In genomic region chr3L:12789875-12790373, dm6 we compare ENCODE assay signal across 5 fruit fly cellular contexts.
A peak's percentile ranks its signal among the peaks of the same experiment; 100 is the strongest.
TF ChIP-seq lines count a peak whose summit lies in the region.

Gene CG42709 (plus strand): TSS chr3L:12790192.

- no peak for TF ChIP-seq CTCF in whole organism, embryonic (GFP tag; optimal IDR thresholded peaks at IDR 0.05; lab: Kevin White, UChicago)

TF ChIP-seq in whole organism, adult, 20 proteins besides CTCF, POLR2A, EP300 and RAD21 (continues in another document):
- peak; percentile 55 for TF ChIP-seq CG12768 (GFP tag; optimal IDR thresholded peaks at IDR 0.05; lab: Kevin White, UChicago)
- TF ChIP-seq cnc (optimal IDR thresholded peaks at IDR 0.05; lab: Kevin White, UChicago): peak; percentile 80 to 82
- no peak for TF ChIP-seq ovo (GFP tag; optimal IDR thresholded peaks at IDR 0.05; lab: Kevin White, UChicago)
- no peak for TF ChIP-seq CG7101 (tag; optimal IDR thresholded peaks at IDR 0.05; lab: Kevin White, UChicago)
- peak; percentile 48 for TF ChIP-seq cic (GFP tag; optimal IDR thresholded peaks at IDR 0.05; lab: Kevin White, UChicago)
- peak; percentile 91 for TF ChIP-seq kay (GFP tag; lab: Kevin White, UChicago; ENCODE audit: borderline replicate concordance)
- no peak for TF ChIP-seq CG11617 (GFP tag; optimal IDR thresholded peaks at IDR 0.05; lab: Kevin White, UChicago)
- peak; percentile 83 for TF ChIP-seq tj (GFP tag; optimal IDR thresholded peaks at IDR 0.05; lab: Kevin White, UChicago)
- TF ChIP-seq Clk (GFP tag; optimal IDR thresholded peaks at IDR 0.05; lab: Kevin White, UChicago): no peak
- no peak for TF ChIP-seq CG5204 (GFP tag; optimal IDR thresholded peaks at IDR 0.05; lab: Kevin White, UChicago)
- no peak for TF ChIP-seq CG7045 (GFP tag; optimal IDR thresholded peaks at IDR 0.05; lab: Kevin White, UChicago)
- no peak for TF ChIP-seq CG14711 (tag; optimal IDR thresholded peaks at IDR 0.05; lab: Kevin White, UChicago)
- no peak for TF ChIP-seq Hr96 (GFP tag; optimal IDR thresholded peaks at IDR 0.05; lab: Kevin White, UChicago)
- no peak for TF ChIP-seq CG1620 (GFP tag; optimal IDR thresholded peaks at IDR 0.05; lab: Kevin White, UChicago)
- TF ChIP-seq Crg-1 (GFP tag; optimal IDR thresholded peaks at IDR 0.05; lab: Kevin White, UChicago): no peak
- no peak for TF ChIP-seq CG33017 (tag; optimal IDR thresholded peaks at IDR 0.05; lab: Kevin White, UChicago)
- TF ChIP-seq Mnt (GFP tag; optimal IDR thresholded peaks at IDR 0.05; lab: Kevin White, UChicago): peak; percentile 34
- no peak for TF ChIP-seq toe (GFP tag; optimal IDR thresholded peaks at IDR 0.05; lab: Kevin White, UChicago)
- TF ChIP-seq bab1 (GFP tag; optimal IDR thresholded peaks at IDR 0.05; lab: Kevin White, UChicago): peak; percentile 20

TF ChIP-seq in whole organism, embryonic, 481 proteins besides CTCF, POLR2A, EP300 and RAD21 (continues in another document):
- no peak for TF ChIP-seq salm (tag; optimal IDR thresholded peaks at IDR 0.05; lab: Kevin White, UChicago)
- TF ChIP-seq Hr78 (GFP tag; optimal IDR thresholded peaks at IDR 0.05; lab: Kevin White, UChicago): peak in 1 of 2 experiments; percentile 31
- no peak for TF ChIP-seq CG33213 (GFP tag; optimal IDR thresholded peaks at IDR 0.05; lab: Kevin White, UChicago)
- TF ChIP-seq bcd (GFP tag; optimal IDR thresholded peaks at IDR 0.05; lab: Kevin White, UChicago): no peak
- TF ChIP-seq YL-1 (GFP tag; optimal IDR thresholded peaks at IDR 0.05; lab: Kevin White, UChicago): no peak
- peak; percentile 85 for TF ChIP-seq CG3163 (GFP tag; optimal IDR thresholded peaks at IDR 0.05; lab: Kevin White, UChicago)
- no peak for TF ChIP-seq CG9817 (tag; optimal IDR thresholded peaks at IDR 0.05; lab: Kevin White, UChicago)
- TF ChIP-seq cg (GFP tag; optimal IDR thresholded peaks at IDR 0.05; lab: Kevin White, UChicago): no peak
- no peak for TF ChIP-seq sob (GFP tag; IDR thresholded peaks at IDR 0.05; lab: Robert Waterston, UW)
- no peak for TF ChIP-seq dpn (GFP tag; optimal IDR thresholded peaks at IDR 0.05; lab: Kevin White, UChicago)
- TF ChIP-seq CG12769 (tag; optimal IDR thresholded peaks at IDR 0.05; lab: Kevin White, UChicago): no peak
- peak; percentile 19; the same call in 1 of the 3 replicates for TF ChIP-seq ci (GFP tag; IDR thresholded peaks at IDR 0.05; lab: Robert Waterston, UW)
- TF ChIP-seq CG6175 (GFP tag; IDR thresholded peaks at IDR 0.05; lab: Robert Waterston, UW): no peak
- no peak for TF ChIP-seq CG3726 (GFP tag; IDR thresholded peaks at IDR 0.05; lab: Robert Waterston, UW)
- TF ChIP-seq CG13894 (tag; optimal IDR thresholded peaks at IDR 0.05; lab: Kevin White, UChicago): no peak
- TF ChIP-seq E2f1 (GFP tag; IDR thresholded peaks at IDR 0.05; lab: Robert Waterston, UW): no peak
- no peak for TF ChIP-seq chn (GFP tag; optimal IDR thresholded peaks at IDR 0.05; lab: Kevin White, UChicago)
- TF ChIP-seq Max (GFP tag; optimal IDR thresholded peaks at IDR 0.05; lab: Kevin White, UChicago): no peak
- no peak for TF ChIP-seq CG2202 (tag; optimal IDR thresholded peaks at IDR 0.05; lab: Kevin White, UChicago)
- TF ChIP-seq toy (GFP tag; IDR thresholded peaks at IDR 0.05; lab: Robert Waterston, UW): no peak

TF ChIP-seq in whole organism, prepupa, 60 proteins besides CTCF, POLR2A, EP300 and RAD21 (continues in another document):
- TF ChIP-seq esn (GFP tag; optimal IDR thresholded peaks at IDR 0.05; lab: Kevin White, UChicago): no peak
- no peak for TF ChIP-seq CG9139 (GFP tag; optimal IDR thresholded peaks at IDR 0.05; lab: Kevin White, UChicago)
- TF ChIP-seq CG7368 (GFP tag; optimal IDR thresholded peaks at IDR 0.05; lab: Kevin White, UChicago): no peak
- no peak for TF ChIP-seq CG3919 (GFP tag; optimal IDR thresholded peaks at IDR 0.05; lab: Kevin White, UChicago)
- TF ChIP-seq dac (GFP tag; optimal IDR thresholded peaks at IDR 0.05; lab: Kevin White, UChicago): no peak
- peak; percentile 57 for TF ChIP-seq CG6854 (GFP tag; optimal IDR thresholded peaks at IDR 0.05; lab: Kevin White, UChicago)
- TF ChIP-seq CG8319 (GFP tag; optimal IDR thresholded peaks at IDR 0.05; lab: Kevin White, UChicago): no peak
- no peak for TF ChIP-seq acj6 (GFP tag; optimal IDR thresholded peaks at IDR 0.05; lab: Kevin White, UChicago)
- no peak for TF ChIP-seq CG6792 (GFP tag; optimal IDR thresholded peaks at IDR 0.05; lab: Kevin White, UChicago)
- TF ChIP-seq OdsH (GFP tag; optimal IDR thresholded peaks at IDR 0.05; lab: Kevin White, UChicago): no peak
- TF ChIP-seq Eip78C (GFP tag; lab: Kevin White, UChicago): peak; percentile 76
- no peak for TF ChIP-seq Hr4 (GFP tag; optimal IDR thresholded peaks at IDR 0.05; lab: Kevin White, UChicago)
- no peak for TF ChIP-seq CG32006 (GFP tag; optimal IDR thresholded peaks at IDR 0.05; lab: Kevin White, UChicago)
- TF ChIP-seq dsx (GFP tag; optimal IDR thresholded peaks at IDR 0.05; lab: Kevin White, UChicago; ENCODE audit: poor library complexity, severe bottlenecking): no peak
- peak; percentile 37; the same call in 1 of the 2 replicates for TF ChIP-seq CG15336 (GFP tag; IDR thresholded peaks at IDR 0.05; lab: Robert Waterston, UW)
- no peak for TF ChIP-seq pdm3 (GFP tag; optimal IDR thresholded peaks at IDR 0.05; lab: Kevin White, UChicago)
- TF ChIP-seq CG16779 (tag; optimal IDR thresholded peaks at IDR 0.05; lab: Kevin White, UChicago): no peak
- TF ChIP-seq Smox (GFP tag; optimal IDR thresholded peaks at IDR 0.05; lab: Kevin White, UChicago): no peak
- no peak for TF ChIP-seq Lpt (GFP tag; optimal IDR thresholded peaks at IDR 0.05; lab: Kevin White, UChicago)
- TF ChIP-seq CG8119 (GFP tag; IDR thresholded peaks at IDR 0.05; lab: Robert Waterston, UW): no peak

TF ChIP-seq in whole organism, pupa, 21 proteins besides CTCF, POLR2A, EP300 and RAD21:
- no peak; the same call in 1 of the 2 replicates for TF ChIP-seq Ets98B (GFP tag; IDR thresholded peaks at IDR 0.05; lab: Robert Waterston, UW)
- TF ChIP-seq Pif1B (GFP tag; optimal IDR thresholded peaks at IDR 0.05; lab: Kevin White, UChicago): peak; percentile 57
- TF ChIP-seq CG15710 (tag; optimal IDR thresholded peaks at IDR 0.05; lab: Kevin White, UChicago): no peak
- peak; percentile 77 for TF ChIP-seq EcR (GFP tag; optimal IDR thresholded peaks at IDR 0.05; lab: Kevin White, UChicago)
- TF ChIP-seq CG4496 (GFP tag; IDR thresholded peaks at IDR 0.05; lab: Robert Waterston, UW): no peak
- TF ChIP-seq CG13204 (GFP tag; optimal IDR thresholded peaks at IDR 0.05; lab: Kevin White, UChicago): no peak
- TF ChIP-seq CG14655 (GFP tag; optimal IDR thresholded peaks at IDR 0.05; lab: Kevin White, UChicago): no peak
- TF ChIP-seq Snoo (tag; optimal IDR thresholded peaks at IDR 0.05; lab: Kevin White, UChicago): no peak
- no peak for TF ChIP-seq CG32121 (GFP tag; IDR thresholded peaks at IDR 0.05; lab: Robert Waterston, UW)
- no peak for TF ChIP-seq CG8301 (tag; optimal IDR thresholded peaks at IDR 0.05; lab: Kevin White, UChicago)
- TF ChIP-seq CG34367 (tag; optimal IDR thresholded peaks at IDR 0.05; lab: Kevin White, UChicago): no peak
- no peak for TF ChIP-seq CG17806 (tag; optimal IDR thresholded peaks at IDR 0.05; lab: Kevin White, UChicago)
- TF ChIP-seq fd96Ca (GFP tag; IDR thresholded peaks at IDR 0.05; lab: Robert Waterston, UW): no peak
- TF ChIP-seq CG10348 (GFP tag; IDR thresholded peaks at IDR 0.05; lab: Robert Waterston, UW): no peak
- TF ChIP-seq D1 (tag; optimal IDR thresholded peaks at IDR 0.05; lab: Kevin White, UChicago): no peak
- TF ChIP-seq Pif1A (GFP tag; optimal IDR thresholded peaks at IDR 0.05; lab: Kevin White, UChicago): peak; percentile 45
- no peak for TF ChIP-seq CG9948 (tag; optimal IDR thresholded peaks at IDR 0.05; lab: Kevin White, UChicago)
- no peak for TF ChIP-seq CG8159 (tag; optimal IDR thresholded peaks at IDR 0.05; lab: Kevin White, UChicago)
- no peak for TF ChIP-seq rn (GFP tag; IDR thresholded peaks at IDR 0.05; lab: Robert Waterston, UW)
- TF ChIP-seq CG12605 (GFP tag; IDR thresholded peaks at IDR 0.05; lab: Robert Waterston, UW): peak; percentile 30; the same call in 1 of the 2 replicates
- peak; percentile 17 for TF ChIP-seq gl (tag; optimal IDR thresholded peaks at IDR 0.05; lab: Kevin White, UChicago)

TF ChIP-seq in whole organism, wandering third instar larva, 38 proteins besides CTCF, POLR2A, EP300 and RAD21 (continues in another document):
- TF ChIP-seq dsf (GFP tag; optimal IDR thresholded peaks at IDR 0.05; lab: Kevin White, UChicago; ENCODE audit: borderline replicate concordance) (no peak), brk (GFP tag; optimal IDR thresholded peaks at IDR 0.05; lab: Kevin White, UChicago) (no peak), Vsx2 (GFP tag; optimal IDR thresholded peaks at IDR 0.05; lab: Kevin White, UChicago; ENCODE audit: partially characterized antibody) (no peak), Dif (GFP tag; optimal IDR thresholded peaks at IDR 0.05; lab: Kevin White, UChicago; ENCODE audit: partially characterized antibody) (peak; percentile 84), br (GFP tag; optimal IDR thresholded peaks at IDR 0.05; lab: Kevin White, UChicago) (no peak), sv (GFP tag; optimal IDR thresholded peaks at IDR 0.05; lab: Kevin White, UChicago) (no peak), Mio (GFP tag; optimal IDR thresholded peaks at IDR 0.05; lab: Kevin White, UChicago) (no peak), sage (GFP tag; optimal IDR thresholded peaks at IDR 0.05; lab: Kevin White, UChicago) (peak; percentile 67), Hnf4 (GFP tag; optimal IDR thresholded peaks at IDR 0.05; lab: Kevin White, UChicago) (peak; percentile 25), CG32264 (GFP tag; optimal IDR thresholded peaks at IDR 0.05; lab: Kevin White, UChicago) (no peak), dl (GFP tag; optimal IDR thresholded peaks at IDR 0.05; lab: Kevin White, UChicago; ENCODE audit: insufficient read depth in 1 of 2, partially characterized antibody in 2 of 2) (peak; percentile 21 to 34), CrebA (GFP tag; optimal IDR thresholded peaks at IDR 0.05; lab: Kevin White, UChicago; ENCODE audit: borderline replicate concordance) (peak; percentile 59), Rel (GFP tag; optimal IDR thresholded peaks at IDR 0.05; lab: Kevin White, UChicago) (peak; percentile 49), Rel (tag; optimal IDR thresholded peaks at IDR 0.05; lab: Kevin White, UChicago) (no peak), Hr83 (GFP tag; optimal IDR thresholded peaks at IDR 0.05; lab: Kevin White, UChicago; ENCODE audit: poor library complexity, severe bottlenecking) (no peak), dmrt93B (GFP tag; optimal IDR thresholded peaks at IDR 0.05; lab: Kevin White, UChicago) (no peak), pan (optimal IDR thresholded peaks at IDR 0.05; lab: Kevin White, UChicago) (no peak), ey (GFP tag; optimal IDR thresholded peaks at IDR 0.05; lab: Kevin White, UChicago) (no peak), Dfd (GFP tag; optimal IDR thresholded peaks at IDR 0.05; lab: Kevin White, UChicago) (no peak), GATAd (GFP tag; optimal IDR thresholded peaks at IDR 0.05; lab: Kevin White, UChicago) (no peak), N (GFP tag; optimal IDR thresholded peaks at IDR 0.05; lab: Kevin White, UChicago) (no peak), h (GFP tag; optimal IDR thresholded peaks at IDR 0.05; lab: Kevin White, UChicago) (peak; percentile 14), foxo (GFP tag; optimal IDR thresholded peaks at IDR 0.05; lab: Kevin White, UChicago) (no peak), OdsH (GFP tag; optimal IDR thresholded peaks at IDR 0.05; lab: Kevin White, UChicago) (no peak)
